Worm (Caenorhabditis elegans): Measurements from ENCODE around the gene lsm-7.

ce11 chrIV:10934786-10935185, 1.5 kb downstream of the lsm-7 start:
- no peak for TF ChIP-seq unc-62 (GFP tag; optimal IDR thresholded peaks at IDR 0.05)
- TF ChIP-seq nhr-28 (tag; optimal IDR thresholded peaks at IDR 0.05), result no peak
- TF ChIP-seq pha-4 (tag; optimal IDR thresholded peaks at IDR 0.05), result no peak
- TF ChIP-seq lin-39 (tag; optimal IDR thresholded peaks at IDR 0.05), result no peak
- no peak for TF ChIP-seq jun-1 (tag; optimal IDR thresholded peaks at IDR 0.05)
